Fruit fly (Drosophila melanogaster): Measurements from ENCODE around the gene CG14546.

The CG14546 gene

DNA sequence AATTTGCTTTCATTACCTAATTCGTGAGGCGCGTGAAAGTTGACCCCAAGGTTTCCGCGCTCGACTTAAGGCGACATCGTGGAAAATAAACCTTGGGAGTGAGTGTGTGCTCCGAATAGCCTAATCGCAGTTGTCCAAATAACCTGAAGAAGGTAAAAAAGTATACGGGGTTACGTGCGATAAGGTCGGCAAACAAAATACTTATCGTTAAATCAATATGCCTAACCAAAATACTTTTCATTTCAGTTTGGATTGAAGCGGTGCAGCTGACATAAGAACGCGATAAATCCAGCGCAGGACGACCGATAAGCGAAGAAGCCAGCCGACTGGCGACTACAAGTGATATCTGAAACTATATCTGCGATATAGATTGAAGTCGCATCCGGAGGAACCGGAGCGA lies 37.3 kb downstream of the CG14546 start (continued):
- TF ChIP-seq klu (GFP tag; IDR thresholded peaks at IDR 0.05) (no peak), grn (GFP tag; optimal IDR thresholded peaks at IDR 0.05) (peak; percentile 86), Atf3 (GFP tag; optimal IDR thresholded peaks at IDR 0.05) (no peak), CG4730 (GFP tag; IDR thresholded peaks at IDR 0.05) (no peak), Six4 (GFP tag; optimal IDR thresholded peaks at IDR 0.05) (no peak), CG12769 (tag; optimal IDR thresholded peaks at IDR 0.05) (no peak), fd102C (GFP tag; optimal IDR thresholded peaks at IDR 0.05) (peak; percentile 34), CG34422 (GFP tag; IDR thresholded peaks at IDR 0.05) (no peak), CG13123 (GFP tag; optimal IDR thresholded peaks at IDR 0.05) (no peak), wor (GFP tag; IDR thresholded peaks at IDR 0.05) (no peak), CG16779 (GFP tag; IDR thresholded peaks at IDR 0.05) (no peak), slbo (GFP tag; IDR thresholded peaks at IDR 0.05) (no peak), CG10431 (GFP tag; optimal IDR thresholded peaks at IDR 0.05) (peak; percentile 80), CG13424 (tag; optimal IDR thresholded peaks at IDR 0.05) (peak; percentile 22), ranshi (GFP tag; IDR thresholded peaks at IDR 0.05) (no peak), Camta (GFP tag; optimal IDR thresholded peaks at IDR 0.05) (peak; percentile 18), gsb (GFP tag; IDR thresholded peaks at IDR 0.05) (no peak), fd64A (GFP tag; optimal IDR thresholded peaks at IDR 0.05) (peak; percentile 86), CG11085 (GFP tag; IDR thresholded peaks at IDR 0.05) (no peak), CG6175 (GFP tag; IDR thresholded peaks at IDR 0.05) (no peak), MESR4 (GFP tag; optimal IDR thresholded peaks at IDR 0.05) (no peak), stc (GFP tag; IDR thresholded peaks at IDR 0.05) (no peak), MTF-1 (GFP tag; optimal IDR thresholded peaks at IDR 0.05; ENCODE audit: borderline replicate concordance) (peak; percentile 73), CG7987 (GFP tag; optimal IDR thresholded peaks at IDR 0.05) (peak; percentile 56), tgo (GFP tag; IDR thresholded peaks at IDR 0.05) (no peak), Ssrp (tag; optimal IDR thresholded peaks at IDR 0.05) (no peak), Sry-δ (GFP tag; optimal IDR thresholded peaks at IDR 0.05) (peak; percentile 6), chm (GFP tag; IDR thresholded peaks at IDR 0.05) (peak; percentile 74; the same call in 1 of the 2 replicates), CG8089 (GFP tag; optimal IDR thresholded peaks at IDR 0.05) (peak; percentile 49), NFAT (GFP tag; IDR thresholded peaks at IDR 0.05) (no peak), Doc3 (GFP tag; IDR thresholded peaks at IDR 0.05; ENCODE audit: partially characterized antibody) (no peak), CG32532 (GFP tag; IDR thresholded peaks at IDR 0.05) (no peak), bab2 (GFP tag; optimal IDR thresholded peaks at IDR 0.05) (peak; percentile 21), CG4282 (GFP tag; optimal IDR thresholded peaks at IDR 0.05) (no peak), tll (GFP tag; optimal IDR thresholded peaks at IDR 0.05) (peak in 1 of 2 experiments; percentile 39), ewg (GFP tag; optimal IDR thresholded peaks at IDR 0.05) (no peak), Med (GFP tag) (peak; percentile 38), Vsx1 (GFP tag; optimal IDR thresholded peaks at IDR 0.05) (peak; percentile 56), CG15601 (tag; optimal IDR thresholded peaks at IDR 0.05) (peak; percentile 83), repo (GFP tag; optimal IDR thresholded peaks at IDR 0.05) (no peak), CG32772 (GFP tag; IDR thresholded peaks at IDR 0.05) (no peak), CG14965 (GFP tag; optimal IDR thresholded peaks at IDR 0.05; ENCODE audit: borderline replicate concordance) (no peak), CG6654 (GFP tag; optimal IDR thresholded peaks at IDR 0.05) (no peak), CG31365 (tag; optimal IDR thresholded peaks at IDR 0.05) (peak; percentile 6), tx (GFP tag; optimal IDR thresholded peaks at IDR 0.05) (no peak), Adf1 (GFP tag; IDR thresholded peaks at IDR 0.05) (no peak), ci (GFP tag; IDR thresholded peaks at IDR 0.05) (peak; percentile 70; the same call in 2 of the 3 replicates), CG1603 (tag; optimal IDR thresholded peaks at IDR 0.05) (peak; percentile 58), CG15514 (GFP tag; optimal IDR thresholded peaks at IDR 0.05) (no peak), PHDP (tag; optimal IDR thresholded peaks at IDR 0.05) (peak; percentile 21), CG5953 (GFP tag; IDR thresholded peaks at IDR 0.05) (0 out of 2 replicates have a peak, but pooled peaks have one; percentile 40)

Data from whole organism, embryonic.